Worm (Caenorhabditis elegans) whole organism, L1 larva: ENCODE measurements around the gene cyp-35B1.

Source experiments
- ceh-82 ChIP-seq, 3 experiments: fragments of 150-350 bp in 1 of 3; sonication (generic microtip) in 2 of 3; optimal IDR thresholded peaks; 2 replicates each; lab custom pipeline; 2014 to 2017; ENCODE audit warnings: missing biosample characterization in 3 of 3, missing genetic modification characterization in 3 of 3
- dpl-1 ChIP-seq, 3 experiments: fragments of 150-350 bp in 2 of 3; sonication (generic microtip) in 1 of 3; optimal IDR thresholded peaks; 2 replicates each; lab custom pipeline; 2014 to 2017; ENCODE audit warnings: missing biosample characterization in 3 of 3, missing genetic modification characterization in 3 of 3, missing genetic modification reagents in 3 of 3
- elt-2 ChIP-seq: sonication (generic microtip); optimal IDR thresholded peaks from 2 replicates; lab custom pipeline; 2016; ENCODE audit warnings: missing genetic modification characterization, mild to moderate bottlenecking, inconsistent platforms, missing compliant biosample characterization, missing genetic modification reagents
- hpl-2 ChIP-seq: fragments of 150-350 bp; optimal IDR thresholded peaks from 2 replicates; lab custom pipeline; 2014; ENCODE audit warnings: missing biosample characterization, missing genetic modification reagents, missing genetic modification characterization
- lin-13 ChIP-seq: fragments of 150-350 bp; optimal IDR thresholded peaks from 2 replicates; lab custom pipeline; 2014; ENCODE audit warnings: missing biosample characterization, missing genetic modification reagents, missing genetic modification characterization
- lsy-2 ChIP-seq, 2 experiments: fragments of 150-350 bp; optimal IDR thresholded peaks; 2 replicates each; lab custom pipeline; 2014; ENCODE audit warnings: missing biosample characterization in 2 of 2, missing genetic modification characterization in 2 of 2
- nhr-11 ChIP-seq: fragments of 150-350 bp; optimal IDR thresholded peaks from 2 replicates; lab custom pipeline; 2014; ENCODE audit warnings: missing biosample characterization, missing genetic modification characterization
- nhr-71 ChIP-seq: sonication (generic microtip); optimal IDR thresholded peaks from 2 replicates; lab custom pipeline; 2016; ENCODE audit warnings: mild to moderate bottlenecking, missing genetic modification characterization, moderate library complexity, missing compliant biosample characterization
- unc-30 ChIP-seq: sonication (generic microtip); optimal IDR thresholded peaks from 2 replicates; lab custom pipeline; 2017; ENCODE audit warnings: missing biosample characterization, missing genetic modification characterization
- unc-86 ChIP-seq: sonication (generic microtip); optimal IDR thresholded peaks from 2 replicates; lab custom pipeline; 2016; ENCODE audit warnings: missing genetic modification characterization, missing compliant biosample characterization

DNA sequence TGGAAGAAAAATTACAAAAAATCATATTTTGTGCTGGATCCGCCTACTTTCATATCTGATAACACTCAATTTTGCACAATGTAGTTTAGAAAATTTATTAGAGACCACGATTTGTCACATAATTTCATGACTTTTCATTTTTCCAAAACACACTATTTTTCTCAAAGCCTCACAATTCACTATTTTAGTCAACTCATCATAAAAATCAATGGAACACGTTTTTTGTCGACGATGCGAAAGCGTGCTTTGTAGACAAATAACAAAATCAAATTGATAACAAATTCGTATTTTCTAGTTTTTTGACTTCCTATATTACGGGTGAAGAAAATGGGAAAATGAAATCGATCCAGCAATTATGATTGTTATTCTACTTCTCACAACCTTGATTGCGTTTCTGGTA is 3.0 kb downstream of the cyp-35B1 start, which contains the start of gene cyp-35B2:
- TF ChIP-seq lsy-2 (tag; optimal IDR thresholded peaks at IDR 0.05; lab: Kevin White, UChicago) = no peak
- no peak for TF ChIP-seq ceh-82 (tag; optimal IDR thresholded peaks at IDR 0.05; lab: Kevin White, UChicago)
- TF ChIP-seq nhr-11 = no peak
- no peak for TF ChIP-seq dpl-1 (GFP tag; optimal IDR thresholded peaks at IDR 0.05; lab: Kevin White, UChicago)
- TF ChIP-seq lin-13 (GFP tag; lab: Kevin White, UChicago) = no peak
- TF ChIP-seq hpl-2 = no peak
- TF ChIP-seq nhr-71 (tag; lab: Kevin White, UChicago) = no peak
- no peak for TF ChIP-seq elt-2 (tag; lab: Kevin White, UChicago)
- no peak for TF ChIP-seq unc-30 (tag; lab: Kevin White, UChicago)
- TF ChIP-seq unc-86 = no peak
